Worm (Caenorhabditis elegans): ENCODE measurements around the gene cutl-29.
A peak's percentile ranks its signal among the peaks of the same experiment; 100 is the strongest.

- no peak for TF ChIP-seq unc-62 (GFP tag; optimal IDR thresholded peaks at IDR 0.05)
- TF ChIP-seq ham-2 (GFP tag; optimal IDR thresholded peaks at IDR 0.05): no peak
- TF ChIP-seq snpc-4 (tag; optimal IDR thresholded peaks at IDR 0.05): no peak
- peak; percentile 92 for TF ChIP-seq mep-1 (tag; optimal IDR thresholded peaks at IDR 0.05)
- TF ChIP-seq hlh-1 (tag; optimal IDR thresholded peaks at IDR 0.05): peak; percentile 43
- TF ChIP-seq mab-5 (tag; optimal IDR thresholded peaks at IDR 0.05): no peak
- peak; percentile 9 for TF ChIP-seq lin-13 (tag; optimal IDR thresholded peaks at IDR 0.05)
- no peak for TF ChIP-seq elt-1 (tag; optimal IDR thresholded peaks at IDR 0.05; ENCODE audit: borderline replicate concordance, insufficient read depth)
Measured at ce11 chrX:8286740-8287299, 16.0 kb upstream of the cutl-29 start, which contains the start of gene sec-16A.2.

Data from whole organism, mixed stage, embryonic.